Worm (Caenorhabditis elegans) whole organism, L2 larva: ENCODE measurements around the gene Y57A10A.29.

Experiments used
- lin-39 ChIP-seq: fragments of 150-350 bp; optimal IDR thresholded peaks from 2 replicates; lab custom pipeline; 2014; ENCODE audit warnings: missing biosample characterization, missing genetic modification reagents, missing genetic modification characterization
- nhr-11 ChIP-seq: fragments of 150-350 bp; optimal IDR thresholded peaks from 2 replicates; lab custom pipeline; 2014; ENCODE audit warnings: missing biosample characterization, missing genetic modification characterization

ce11 chrII:12237555-12237954 is 41.8 kb upstream of the Y57A10A.29 start:
- TF ChIP-seq lin-39 (tag; lab: Kevin White, UChicago) (no peak), nhr-11 (tag; lab: Kevin White, UChicago) (no peak)
